Worm (Caenorhabditis elegans) whole organism, L4 larva: ENCODE results near the gene ser-7.

Source experiments
- F10B5.3 ChIP-seq: sonication (generic microtip); optimal IDR thresholded peaks from 2 replicates; lab custom pipeline; 2016; ENCODE audit warnings: mild to moderate bottlenecking, missing genetic modification characterization, missing compliant biosample characterization
- F37D6.2 ChIP-seq: sonication (generic microtip); optimal IDR thresholded peaks from 2 replicates; lab custom pipeline; 2016; ENCODE audit warnings: mild to moderate bottlenecking, missing genetic modification characterization, missing compliant biosample characterization
- T26A8.4 ChIP-seq: fragments of 200-800 bp; sonication (Bioruptor generic); IDR thresholded peaks from 2 replicates; pipeline ENCODE4 v1.3.6; 2022; ENCODE audit warnings: missing genetic modification characterization, missing compliant biosample characterization
- Y105C5A.15 ChIP-seq: fragments of 200-800 bp; sonication (Bioruptor generic); IDR thresholded peaks from 2 replicates; pipeline ENCODE4 v1.3.6; 2022; ENCODE audit warnings: missing genetic modification characterization, missing compliant biosample characterization
- aha-1 ChIP-seq: fragments of 150-350 bp; peaks from one replicate; lab custom pipeline; 2014; ENCODE audit warnings: missing biosample characterization, missing genetic modification characterization
- arid-1 ChIP-seq: fragments of 200-800 bp; sonication (Bioruptor generic); conservative IDR thresholded peaks from 2 replicates; pipeline ENCODE4 v1.3.6; 2022; ENCODE audit warnings: missing genetic modification reagents, missing genetic modification characterization, missing compliant biosample characterization
- attf-4 ChIP-seq: sonication (generic microtip); optimal IDR thresholded peaks from 3 replicates; lab custom pipeline; 2017; ENCODE audit warnings: missing biosample characterization, missing genetic modification characterization
- ceh-44 ChIP-seq: fragments of 200-800 bp; sonication (Bioruptor generic); IDR thresholded peaks from 2 replicates; pipeline ENCODE4 v1.3.6; 2022; ENCODE audit warnings: missing genetic modification reagents, missing genetic modification characterization, missing compliant biosample characterization
- daf-16 ChIP-seq, 3 experiments: sonication (generic microtip); optimal IDR thresholded peaks; 2 replicates each; lab custom pipeline; 2016 to 2017; ENCODE audit warnings: missing genetic modification characterization in 3 of 3, missing genetic modification reagents in 3 of 3, mild to moderate bottlenecking in 2 of 3, missing compliant biosample characterization in 2 of 3, missing biosample characterization in 1 of 3, moderate library complexity in 1 of 3
- dmd-6 ChIP-seq: fragments of 200-800 bp; sonication (Bioruptor generic); IDR thresholded peaks from 2 replicates; pipeline ENCODE4 v1.3.6; 2022; ENCODE audit warnings: missing genetic modification reagents, missing genetic modification characterization, missing compliant biosample characterization
- dmd-9 ChIP-seq: fragments of 200-800 bp; sonication (Bioruptor generic); IDR thresholded peaks from 2 replicates; pipeline ENCODE4 v1.3.6; 2022; ENCODE audit warnings: missing genetic modification reagents, missing genetic modification characterization, missing compliant biosample characterization
- dpl-1 ChIP-seq: fragments of 150-350 bp; optimal IDR thresholded peaks from 2 replicates; lab custom pipeline; 2014; ENCODE audit warnings: missing biosample characterization, missing genetic modification reagents, missing genetic modification characterization
- duxl-1 ChIP-seq: sonication (generic microtip); optimal IDR thresholded peaks from 2 replicates; lab custom pipeline; 2016; ENCODE audit warnings: mild to moderate bottlenecking, missing genetic modification characterization, moderate library complexity, missing compliant biosample characterization; ENCODE audit not compliant: poor library complexity
- dve-1 ChIP-seq: sonication (generic microtip); optimal IDR thresholded peaks from 2 replicates; lab custom pipeline; 2017; ENCODE audit warnings: antibody characterized with exemption, mild to moderate bottlenecking, missing genetic modification characterization, missing compliant biosample characterization; ENCODE audit not compliant: insufficient read depth
- egl-43 ChIP-seq: fragments of 200-800 bp; sonication (Bioruptor generic); IDR thresholded peaks from 2 replicates; pipeline ENCODE4 v1.3.6; 2022; ENCODE audit warnings: missing genetic modification reagents, missing genetic modification characterization, missing compliant biosample characterization
- fkh-10 ChIP-seq: fragments of 150-350 bp; optimal IDR thresholded peaks from 2 replicates; lab custom pipeline; 2014; ENCODE audit warnings: missing biosample characterization, missing genetic modification reagents, missing genetic modification characterization
- fos-1 ChIP-seq: fragments of 150-350 bp; optimal IDR thresholded peaks from 2 replicates; lab custom pipeline; 2014; ENCODE audit warnings: missing biosample characterization, missing genetic modification characterization
- hif-1 ChIP-seq, 2 experiments: sonication (generic microtip); optimal IDR thresholded peaks; 2 replicates each; lab custom pipeline; 2016 to 2017; ENCODE audit warnings: missing compliant biosample characterization in 2 of 2, missing genetic modification characterization in 2 of 2, missing genetic modification reagents in 2 of 2, missing genotype in 2 of 2, mild to moderate bottlenecking in 1 of 2
- hlh-11 ChIP-seq: fragments of 200-800 bp; sonication (Bioruptor generic); optimal IDR thresholded peaks from 2 replicates; lab custom pipeline; 2018; ENCODE audit warnings: mild to moderate bottlenecking, missing genetic modification characterization, missing compliant biosample characterization
- hlh-30 ChIP-seq: sonication (generic microtip); optimal IDR thresholded peaks from 2 replicates; lab custom pipeline; 2017; ENCODE audit warnings: antibody characterized with exemption, mild to moderate bottlenecking, missing genetic modification characterization, missing compliant biosample characterization; ENCODE audit not compliant: insufficient read depth
- hmg-1.1 ChIP-seq: fragments of 200-800 bp; sonication (Bioruptor generic); IDR thresholded peaks from 2 replicates; pipeline ENCODE4 v1.3.6; 2022; ENCODE audit warnings: missing genetic modification reagents, missing genetic modification characterization, missing compliant biosample characterization
- lin-13 ChIP-seq: fragments of 150-350 bp; optimal IDR thresholded peaks from 2 replicates; lab custom pipeline; 2014; ENCODE audit warnings: missing biosample characterization, missing genetic modification reagents, missing genetic modification characterization
- lsy-2 ChIP-seq, 2 experiments: fragments of 150-350 bp in 1 of 2; sonication (generic microtip) in 1 of 2; optimal IDR thresholded peaks; 2 replicates each; lab custom pipeline; 2014 to 2017; ENCODE audit warnings: missing biosample characterization in 2 of 2, missing genetic modification characterization in 2 of 2
- madf-5 ChIP-seq, 2 experiments: fragments of 200-800 bp; sonication (Bioruptor generic); IDR thresholded peaks; 2 replicates each; pipeline ENCODE4 v1.3.6; 2022; ENCODE audit warnings: missing compliant biosample characterization in 2 of 2, missing genetic modification characterization in 2 of 2
- mdl-1 ChIP-seq, 2 experiments: fragments of 150-350 bp in 1 of 2; sonication (generic microtip) in 1 of 2; optimal IDR thresholded peaks; 2 replicates each; lab custom pipeline; 2014 to 2017; ENCODE audit warnings: missing biosample characterization in 2 of 2, missing genetic modification characterization in 2 of 2
- mep-1 ChIP-seq: fragments of 150-350 bp; sonication (generic microtip); optimal IDR thresholded peaks from 3 replicates; lab custom pipeline; 2014; ENCODE audit warnings: missing biosample characterization, missing genetic modification characterization
- mes-2 ChIP-seq: sonication (generic microtip); optimal IDR thresholded peaks from 2 replicates; lab custom pipeline; 2016; ENCODE audit warnings: missing genotype, mild to moderate bottlenecking, missing genetic modification characterization, missing compliant biosample characterization; ENCODE audit not compliant: poor library complexity, severe bottlenecking
- nhr-11 ChIP-seq: fragments of 150-350 bp; optimal IDR thresholded peaks from 2 replicates; lab custom pipeline; 2014; ENCODE audit warnings: missing biosample characterization, missing genetic modification characterization
- nhr-28 ChIP-seq: fragments of 150-350 bp; optimal IDR thresholded peaks from 2 replicates; lab custom pipeline; 2014; ENCODE audit warnings: missing biosample characterization, missing genetic modification characterization
- nhr-48 ChIP-seq: sonication (generic microtip); optimal IDR thresholded peaks from 2 replicates; lab custom pipeline; 2016; ENCODE audit warnings: mild to moderate bottlenecking, missing genetic modification characterization, missing compliant biosample characterization
- nhr-6 ChIP-seq: fragments of 150-350 bp; optimal IDR thresholded peaks from 2 replicates; lab custom pipeline; 2014; ENCODE audit warnings: missing biosample characterization, missing genetic modification characterization
- nhr-77 ChIP-seq: fragments of 150-350 bp; optimal IDR thresholded peaks from 2 replicates; lab custom pipeline; 2014; ENCODE audit warnings: missing biosample characterization, missing genetic modification characterization
- pha-4 ChIP-seq, 2 experiments: fragments of 150-350 bp in 1 of 2; fragments of 200-800 bp in 1 of 2; sonication (Bioruptor generic) in 1 of 2; IDR thresholded peaks in 1 of 2; optimal IDR thresholded peaks in 1 of 2; 2 replicates each; pipeline versions ENCODE4 v1.3.6 to Lab custom; 2014 to 2022; ENCODE audit warnings: missing genetic modification characterization in 2 of 2, missing genetic modification reagents in 2 of 2, missing biosample characterization in 1 of 2, missing compliant biosample characterization in 1 of 2
- php-3 ChIP-seq: fragments of 200-800 bp; sonication (Bioruptor generic); IDR thresholded peaks from 2 replicates; pipeline ENCODE4 v1.3.6; 2022; ENCODE audit warnings: missing genetic modification reagents, missing genetic modification characterization, missing compliant biosample characterization
- rbr-2 ChIP-seq: sonication (generic microtip); optimal IDR thresholded peaks from 2 replicates; lab custom pipeline; 2016; ENCODE audit warnings: missing genotype, missing genetic modification characterization, missing compliant biosample characterization
- sdz-12 ChIP-seq: fragments of 200-800 bp; sonication (Bioruptor generic); optimal IDR thresholded peaks from 2 replicates; lab custom pipeline; 2018; ENCODE audit warnings: mild to moderate bottlenecking, missing genetic modification characterization, missing compliant biosample characterization
- set-16 ChIP-seq: fragments of 200-800 bp; sonication (Bioruptor generic); IDR thresholded peaks from 2 replicates; pipeline ENCODE4 v1.3.6; 2022; ENCODE audit warnings: missing genetic modification reagents, missing genetic modification characterization, missing compliant biosample characterization
- snpc-1.2 ChIP-seq: fragments of 200-800 bp; sonication (Bioruptor generic); IDR thresholded peaks from 2 replicates; pipeline ENCODE4 v1.3.6; 2022; ENCODE audit warnings: missing genetic modification reagents, missing genetic modification characterization, missing compliant biosample characterization
- spr-3 ChIP-seq: fragments of 200-800 bp; sonication (Bioruptor generic); optimal IDR thresholded peaks from 2 replicates; lab custom pipeline; 2018; ENCODE audit warnings: mild to moderate bottlenecking, missing genetic modification characterization, missing compliant biosample characterization
- tra-1 ChIP-seq: fragments of 200-800 bp; sonication (Bioruptor generic); IDR thresholded peaks from 2 replicates; pipeline ENCODE4 v1.3.6; 2022; ENCODE audit warnings: missing genetic modification reagents, missing genetic modification characterization, missing compliant biosample characterization
- unc-62 ChIP-seq, 3 experiments: fragments of 150-350 bp in 1 of 3; sonication (generic microtip); optimal IDR thresholded peaks in 2 of 3; peaks in 1 of 3; 1 replicate in 1 of 3; 2 replicates in 2 of 3; lab custom pipeline; 2014 to 2017; ENCODE audit warnings: missing biosample characterization in 3 of 3, missing genetic modification characterization in 3 of 3, missing genetic modification reagents in 3 of 3, missing genotype in 1 of 3
- zag-1 ChIP-seq: fragments of 150-350 bp; optimal IDR thresholded peaks from 2 replicates; lab custom pipeline; 2014; ENCODE audit warnings: missing biosample characterization, missing genetic modification characterization

ser-7 gene

DNA sequence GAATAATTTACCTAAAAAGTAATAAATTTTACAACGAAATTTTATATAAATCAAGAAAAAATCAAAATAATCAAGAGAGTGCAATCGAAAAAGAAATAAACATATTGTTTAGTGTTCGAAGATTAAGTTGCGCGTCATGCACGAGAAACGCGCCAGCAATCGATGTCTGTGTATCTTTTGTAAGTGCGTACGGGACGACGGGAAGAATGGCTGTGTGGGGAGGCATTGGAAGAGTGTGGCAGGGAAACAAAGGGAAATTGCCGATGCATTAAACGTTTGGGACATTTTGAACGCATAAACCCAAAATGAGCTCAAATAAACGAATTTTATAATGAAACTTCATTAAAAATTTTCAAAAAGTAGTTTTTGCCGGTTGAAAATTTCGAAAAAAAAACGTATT is 13.8 kb downstream of the ser-7 start, which contains the start of gene immt-1 (continued):
- no peak for TF ChIP-seq zag-1 (tag; lab: Kevin White, UChicago)
- no peak for TF ChIP-seq sdz-12 (GFP tag; lab: Kevin White, UChicago)
- TF ChIP-seq rbr-2, result peak; percentile 80
- TF ChIP-seq egl-43 (GFP tag; lab: Robert Waterston, UW), result no peak
- no peak for TF ChIP-seq Y105C5A.15 (GFP tag; lab: Robert Waterston, UW)
- TF ChIP-seq nhr-48 (tag; lab: Kevin White, UChicago), result peak; percentile 16
- TF ChIP-seq ceh-44, result no peak
- TF ChIP-seq mdl-1 (tag; optimal IDR thresholded peaks at IDR 0.05; lab: Kevin White, UChicago), result peak in 1 of 2 experiments; percentile 44
- TF ChIP-seq duxl-1 (tag; lab: Kevin White, UChicago), result peak; percentile 52
- TF ChIP-seq dmd-9 (GFP tag; lab: Robert Waterston, UW), result no peak
- TF ChIP-seq madf-5 (GFP tag; IDR thresholded peaks at IDR 0.05; lab: Robert Waterston, UW), result 0 out of 4 replicates have a peak, but pooled peaks of 1 of the 2 experiments have one; percentile 24
- TF ChIP-seq php-3 (GFP tag; lab: Robert Waterston, UW), result no peak
- no peak for TF ChIP-seq fos-1 (tag; lab: Kevin White, UChicago)

DNA sequence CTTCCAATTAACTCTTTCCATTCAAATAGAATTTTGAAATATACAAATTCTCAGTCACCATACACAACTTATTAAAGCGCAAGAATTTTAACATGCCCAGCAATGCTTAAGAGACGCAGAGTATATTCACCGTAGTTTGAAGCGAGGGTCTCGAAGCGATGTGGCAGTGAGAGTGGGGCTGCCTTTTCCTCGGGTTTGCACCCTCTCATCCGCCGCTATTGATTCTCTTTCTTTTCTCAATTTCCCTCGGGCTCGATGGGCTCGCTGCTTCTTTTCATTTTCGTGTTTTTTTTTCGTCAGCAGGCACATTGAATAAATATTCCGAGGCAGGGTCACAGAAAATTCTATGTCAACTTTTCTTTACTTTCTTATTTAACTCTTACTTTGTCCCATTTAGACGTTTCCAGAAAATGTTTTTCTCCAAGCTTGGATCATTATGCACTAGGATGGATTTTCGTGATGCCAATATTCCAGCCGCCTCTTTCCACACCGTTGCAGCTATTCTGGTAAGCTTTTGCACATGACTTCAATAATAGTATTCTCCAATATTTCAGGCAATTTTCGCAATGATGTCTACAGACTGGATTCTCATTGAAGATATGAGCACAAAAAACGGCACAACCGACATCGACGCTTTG is 15.3 kb downstream of the ser-7 start, which contains the start of gene T14G11.1:
TSS of gene T14G11.1 (plus strand) at position 408 of the 638 bp plus-strand sequence.
- TF ChIP-seq T26A8.4 (GFP tag; lab: Robert Waterston, UW), result peak; percentile 53; the same call in 1 of the 2 replicates
- TF ChIP-seq hif-1 (tag; optimal IDR thresholded peaks at IDR 0.05; lab: Kevin White, UChicago), result peak in 1 of 2 experiments; percentile 57
- TF ChIP-seq hlh-11 (tag; lab: Kevin White, UChicago), result peak; percentile 57
- TF ChIP-seq mes-2 (tag; lab: Kevin White, UChicago), result peak; percentile 83
- peak; percentile 43 for TF ChIP-seq lin-13 (GFP tag; lab: Kevin White, UChicago)
- TF ChIP-seq F37D6.2 (tag; lab: Kevin White, UChicago), result peak; percentile 19
- peak; percentile 69 for TF ChIP-seq dve-1 (tag; lab: Kevin White, UChicago)
- no peak for TF ChIP-seq aha-1 (tag; lab: Kevin White, UChicago)
- 0 out of 2 replicates have a peak, but pooled peaks have one; percentile 45 for TF ChIP-seq arid-1
- no peak for TF ChIP-seq F10B5.3 (tag; lab: Kevin White, UChicago)
- TF ChIP-seq zag-1 (tag; lab: Kevin White, UChicago), result no peak
- 0 out of 2 replicates have a peak, but pooled peaks have one; percentile 17 for TF ChIP-seq dmd-6 (GFP tag; lab: Robert Waterston, UW)
- peak; percentile 88 for TF ChIP-seq hlh-30 (tag; lab: Kevin White, UChicago)
- peak; percentile 70 for TF ChIP-seq fkh-10 (GFP tag; lab: Kevin White, UChicago)
- TF ChIP-seq nhr-28 (tag; lab: Kevin White, UChicago), result peak; percentile 62
- TF ChIP-seq snpc-1.2 (GFP tag; lab: Robert Waterston, UW), result no peak
- peak in 1 of 2 experiments; percentile 26 for TF ChIP-seq daf-16 (GFP tag; optimal IDR thresholded peaks at IDR 0.05; lab: Kevin White, UChicago)
- TF ChIP-seq daf-16 (tag; optimal IDR thresholded peaks at IDR 0.05; lab: Kevin White, UChicago), result peak; percentile 49
- TF ChIP-seq spr-3 (GFP tag; lab: Kevin White, UChicago), result no peak
- TF ChIP-seq duxl-1 (tag; lab: Kevin White, UChicago), result peak; percentile 45
- TF ChIP-seq mdl-1 (tag; optimal IDR thresholded peaks at IDR 0.05; lab: Kevin White, UChicago), result peak in 1 of 2 experiments; percentile 46
- TF ChIP-seq tra-1 (GFP tag; lab: Robert Waterston, UW), result no peak
- peak; percentile 91 to 98 for TF ChIP-seq lsy-2 (tag; optimal IDR thresholded peaks at IDR 0.05; lab: Kevin White, UChicago)
- peak in 1 of 2 experiments; percentile 90 for TF ChIP-seq unc-62 (GFP tag; optimal IDR thresholded peaks at IDR 0.05 in 1 of 2; lab: Kevin White, UChicago)
- TF ChIP-seq unc-62 (tag; optimal IDR thresholded peaks at IDR 0.05; lab: Kevin White, UChicago), result no peak
- peak; percentile 34; the same call in 1 of the 2 replicates for TF ChIP-seq set-16
- peak; percentile 9 for TF ChIP-seq nhr-48 (tag; lab: Kevin White, UChicago)
- no peak for TF ChIP-seq attf-4 (tag; lab: Kevin White, UChicago)
- TF ChIP-seq rbr-2, result peak; percentile 74
- no peak for TF ChIP-seq php-3 (GFP tag; lab: Robert Waterston, UW)
- peak; percentile 82 for TF ChIP-seq hmg-1.1 (GFP tag; lab: Robert Waterston, UW)
- TF ChIP-seq nhr-11, result peak; percentile 46
- TF ChIP-seq pha-4 (GFP tag; IDR thresholded peaks at IDR 0.05; lab: Robert Waterston, UW), result no peak
- TF ChIP-seq pha-4 (tag; optimal IDR thresholded peaks at IDR 0.05; lab: Kevin White, UChicago), result peak; percentile 7
- peak; percentile 21 for TF ChIP-seq nhr-6
- peak; percentile 36 for TF ChIP-seq dpl-1 (GFP tag; lab: Kevin White, UChicago)
- peak; percentile 82 for TF ChIP-seq mep-1 (tag; lab: Kevin White, UChicago)
- peak; percentile 15 for TF ChIP-seq nhr-77 (tag; lab: Kevin White, UChicago)
